Fruit fly (Drosophila melanogaster) whole organism, adult: ENCODE measurements around the gene CG42585.

Source experiments
- Clk ChIP-seq: fragments of 200-800 bp; sonication (Bioruptor generic); optimal IDR thresholded peaks from 2 replicates; lab custom pipeline; 2017; ENCODE audit warnings: missing biosample characterization, missing genetic modification characterization
- cic ChIP-seq: fragments of 200-800 bp; sonication (Bioruptor generic); optimal IDR thresholded peaks from 2 replicates; lab custom pipeline; 2017; ENCODE audit warnings: missing biosample characterization, mild to moderate bottlenecking, missing genetic modification characterization, moderate library complexity
- kay ChIP-seq: fragments of 200-800 bp; sonication (Bioruptor generic); peaks from one replicate; lab custom pipeline; 2016; ENCODE audit warnings: missing biosample characterization, missing genetic modification characterization, borderline replicate concordance
- toe ChIP-seq: fragments of 200-800 bp; sonication (Bioruptor generic); optimal IDR thresholded peaks from 2 replicates; lab custom pipeline; 2016; ENCODE audit warnings: missing biosample characterization, missing genetic modification characterization

DNA sequence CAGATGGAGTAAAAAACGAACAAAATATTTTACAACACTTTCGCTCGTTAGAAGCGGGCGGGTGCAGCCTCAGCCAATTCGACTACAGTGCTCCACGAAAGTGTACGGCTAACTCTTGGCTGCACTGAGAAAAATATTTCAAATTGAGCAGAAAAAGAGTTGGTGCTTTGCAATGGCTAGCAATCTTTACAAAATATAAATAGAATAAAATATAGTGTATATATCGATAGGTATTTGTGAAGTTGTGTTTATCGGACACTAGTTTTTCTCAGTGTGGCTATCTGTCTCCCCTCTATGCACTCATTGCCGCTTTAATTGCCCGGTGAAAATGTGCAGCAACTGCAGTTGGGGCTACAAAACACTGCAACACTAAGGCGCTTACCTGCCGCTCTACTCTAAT lies 38.2 kb upstream of the CG42585 start:
- TF ChIP-seq kay (GFP tag; lab: Kevin White, UChicago): no peak
- TF ChIP-seq cic (GFP tag; lab: Kevin White, UChicago): no peak
- TF ChIP-seq Clk (GFP tag; lab: Kevin White, UChicago): no peak
- no peak for TF ChIP-seq toe (GFP tag; lab: Kevin White, UChicago)
